Fruit fly (Drosophila melanogaster): ENCODE results near the gene wrm1.

The wrm1 gene

dm6 chr3L:7381359-7381976 lies 46.4 kb upstream of the wrm1 start, which contains the start of the genes SMSr and smid (continued):
- TF ChIP-seq unpg (GFP tag; optimal IDR thresholded peaks at IDR 0.05) (no peak), row (GFP tag; IDR thresholded peaks at IDR 0.05) (peak; percentile 92), CG30431 (GFP tag; optimal IDR thresholded peaks at IDR 0.05) (no peak), sqz (GFP tag; optimal IDR thresholded peaks at IDR 0.05) (peak; percentile 25), wdn (GFP tag; IDR thresholded peaks at IDR 0.05) (no peak), chm (GFP tag; IDR thresholded peaks at IDR 0.05) (peak; percentile 32; the same call in 1 of the 2 replicates), knrl (GFP tag; IDR thresholded peaks at IDR 0.05; ENCODE audit: partially characterized antibody) (peak; percentile 93), H15 (GFP tag; IDR thresholded peaks at IDR 0.05) (0 out of 3 replicates have a peak, but pooled peaks have one; percentile 46), org-1 (GFP tag; optimal IDR thresholded peaks at IDR 0.05) (peak; percentile 4), Doc3 (GFP tag; IDR thresholded peaks at IDR 0.05; ENCODE audit: partially characterized antibody) (peak; percentile 85), CG7372 (GFP tag; IDR thresholded peaks at IDR 0.05) (peak; percentile 27), Dref (GFP tag; IDR thresholded peaks at IDR 0.05) (peak; percentile 78), gem (tag; optimal IDR thresholded peaks at IDR 0.05) (peak; percentile 82), aop (GFP tag; IDR thresholded peaks at IDR 0.05) (no peak), fd102C (GFP tag; optimal IDR thresholded peaks at IDR 0.05) (no peak), oc (tag; optimal IDR thresholded peaks at IDR 0.05) (no peak), scrt (GFP tag; optimal IDR thresholded peaks at IDR 0.05) (peak; percentile 55), CG7839 (tag; optimal IDR thresholded peaks at IDR 0.05) (peak; percentile 66), fd96Cb (tag; optimal IDR thresholded peaks at IDR 0.05) (peak; percentile 39), Dfd (GFP tag; optimal IDR thresholded peaks at IDR 0.05) (peak in 1 of 2 experiments; percentile 52), NK7.1 (GFP tag; optimal IDR thresholded peaks at IDR 0.05) (no peak), ssp (GFP tag; IDR thresholded peaks at IDR 0.05) (peak; percentile 95), dan (GFP tag; IDR thresholded peaks at IDR 0.05) (no peak), Side (GFP tag; optimal IDR thresholded peaks at IDR 0.05) (no peak), CG9609 (GFP tag; optimal IDR thresholded peaks at IDR 0.05) (peak; percentile 20), CG31441 (GFP tag; IDR thresholded peaks at IDR 0.05) (peak; percentile 69), gt (GFP tag; IDR thresholded peaks at IDR 0.05) (no peak), hkb (optimal IDR thresholded peaks at IDR 0.05) (peak; percentile 81), hkb (GFP tag; IDR thresholded peaks at IDR 0.05) (0 out of 2 replicates have a peak, but pooled peaks have one; percentile 19), dm (GFP tag; optimal IDR thresholded peaks at IDR 0.05) (peak; percentile 49), psq (GFP tag; optimal IDR thresholded peaks at IDR 0.05) (no peak), Dad (GFP tag; optimal IDR thresholded peaks at IDR 0.05) (no peak), ash1 (GFP tag; optimal IDR thresholded peaks at IDR 0.05) (no peak), Scr (GFP tag; IDR thresholded peaks at IDR 0.05; ENCODE audit: partially characterized antibody) (peak; percentile 92), tgo (GFP tag; IDR thresholded peaks at IDR 0.05) (peak; percentile 42; the same call in 2 of the 3 replicates), CkIIα-i1 (GFP tag; IDR thresholded peaks at IDR 0.05) (no peak), CG13287 (GFP tag; IDR thresholded peaks at IDR 0.05; ENCODE audit: partially characterized antibody) (peak; percentile 92), CG11247 (GFP tag; IDR thresholded peaks at IDR 0.05) (0 out of 2 replicates have a peak, but pooled peaks have one; percentile 7), CG2875 (GFP tag; optimal IDR thresholded peaks at IDR 0.05) (no peak), CTCF (GFP tag; optimal IDR thresholded peaks at IDR 0.05) (peak; percentile 52), maf-S (GFP tag; optimal IDR thresholded peaks at IDR 0.05) (peak; percentile 44), mam (GFP tag; optimal IDR thresholded peaks at IDR 0.05) (peak; percentile 66), eve (GFP tag; optimal IDR thresholded peaks at IDR 0.05) (no peak), bigmax (GFP tag; optimal IDR thresholded peaks at IDR 0.05) (peak; percentile 25), al (GFP tag; IDR thresholded peaks at IDR 0.05) (peak; percentile 64), yki (optimal IDR thresholded peaks at IDR 0.05) (no peak), Stat92E (GFP tag; optimal IDR thresholded peaks at IDR 0.05) (peak in 1 of 3 experiments; percentile 70), CG17359 (tag; optimal IDR thresholded peaks at IDR 0.05) (peak; percentile 53), CG10267 (tag; optimal IDR thresholded peaks at IDR 0.05) (peak; percentile 65), Nf-YA (GFP tag; IDR thresholded peaks at IDR 0.05) (0 out of 2 replicates have a peak, but pooled peaks have one; percentile 27), CG14441 (GFP tag; IDR thresholded peaks at IDR 0.05) (peak; percentile 44)

Data from whole organism, embryonic.